Worm (Caenorhabditis elegans): ENCODE results near the gene daf-4.

Gene daf-4

DNA sequence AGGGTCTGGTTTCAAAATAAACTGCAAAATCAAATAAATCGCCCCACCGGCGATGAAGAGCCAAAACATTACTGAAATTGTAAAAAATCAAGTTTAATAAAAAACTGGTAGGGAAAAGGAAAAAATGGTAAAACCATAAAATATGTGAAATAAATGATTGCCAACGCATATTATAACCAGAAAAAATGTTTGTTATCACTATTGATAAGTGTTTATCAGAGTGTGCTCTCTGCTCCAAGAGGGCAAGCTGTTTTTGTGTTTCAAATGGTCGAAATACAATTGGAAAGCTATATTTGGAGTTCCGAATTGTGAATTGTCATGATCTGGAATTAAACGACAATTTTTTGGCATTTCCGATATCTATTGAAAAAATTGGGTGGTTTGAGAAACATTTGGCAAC, 14.7 kb upstream of the daf-4 start, which contains the start of gene C05D2.8:
Gene C05D2.8, minus strand, starts transcription at position 71 of the 400 bp plus-strand sequence.
- TF ChIP-seq dao-5 (tag; optimal IDR thresholded peaks at IDR 0.05) (no peak), W03F9.2 (tag; optimal IDR thresholded peaks at IDR 0.05) (no peak), him-1 (tag; optimal IDR thresholded peaks at IDR 0.05) (no peak)

ce11 chrIII:5611604-5612324, 13.2 kb upstream of the daf-4 start, which contains the start of gene bas-1:
TSS of gene bas-1 (plus strand) at chrIII:5612274.
- TF ChIP-seq W03F9.2 (tag; optimal IDR thresholded peaks at IDR 0.05): no peak
- no peak for TF ChIP-seq dao-5 (tag; optimal IDR thresholded peaks at IDR 0.05)
- no peak for TF ChIP-seq him-1 (tag; optimal IDR thresholded peaks at IDR 0.05)

DNA sequence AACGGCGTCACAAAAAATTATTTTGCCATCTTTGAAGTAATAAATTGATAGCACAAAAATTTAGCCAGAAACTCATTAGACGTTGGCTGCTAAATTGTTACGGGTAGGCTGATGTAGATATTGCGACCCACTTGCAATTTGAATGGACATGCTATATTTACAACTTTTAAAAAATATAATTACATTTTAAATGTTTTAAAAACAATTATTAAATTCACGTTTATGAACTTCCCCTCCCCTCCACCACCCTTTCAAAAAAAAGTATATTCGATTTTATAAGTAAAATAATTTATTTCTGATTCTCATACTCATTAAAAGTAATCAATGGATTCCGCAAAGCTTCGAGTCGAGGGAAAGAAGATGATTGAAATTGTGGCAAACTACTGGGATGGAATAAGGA, 10.3 kb upstream of the daf-4 start, which contains the start of gene basl-1:
Gene basl-1, plus strand, starts transcription at position 301 of the 400 bp plus-strand sequence.
- TF ChIP-seq W03F9.2 (tag; optimal IDR thresholded peaks at IDR 0.05): no peak
- TF ChIP-seq him-1 (tag; optimal IDR thresholded peaks at IDR 0.05): no peak
- TF ChIP-seq dao-5 (tag; optimal IDR thresholded peaks at IDR 0.05): no peak

DNA sequence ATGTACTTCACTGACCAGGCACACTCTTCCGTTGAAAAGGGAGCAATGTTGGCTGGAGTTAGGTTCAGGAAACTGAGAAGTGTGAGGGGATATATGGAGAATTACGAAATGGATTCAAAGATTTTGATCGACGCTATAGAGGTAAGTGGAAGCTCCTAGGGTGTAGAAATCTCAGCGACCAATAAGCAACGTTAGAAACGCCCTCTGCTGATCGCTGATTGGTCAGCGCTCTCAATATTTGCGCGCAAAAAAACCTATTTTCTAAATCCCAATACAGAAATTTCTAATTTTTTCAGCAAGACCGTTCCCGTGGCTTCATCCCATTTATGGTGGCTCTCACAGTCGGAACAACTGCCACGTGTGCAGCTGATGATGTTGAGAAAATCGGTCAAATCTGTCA, 9.3 kb upstream of the daf-4 start:
- TF ChIP-seq him-1 (tag; optimal IDR thresholded peaks at IDR 0.05) (no peak), dao-5 (tag; optimal IDR thresholded peaks at IDR 0.05) (no peak), W03F9.2 (tag; optimal IDR thresholded peaks at IDR 0.05) (no peak)

DNA sequence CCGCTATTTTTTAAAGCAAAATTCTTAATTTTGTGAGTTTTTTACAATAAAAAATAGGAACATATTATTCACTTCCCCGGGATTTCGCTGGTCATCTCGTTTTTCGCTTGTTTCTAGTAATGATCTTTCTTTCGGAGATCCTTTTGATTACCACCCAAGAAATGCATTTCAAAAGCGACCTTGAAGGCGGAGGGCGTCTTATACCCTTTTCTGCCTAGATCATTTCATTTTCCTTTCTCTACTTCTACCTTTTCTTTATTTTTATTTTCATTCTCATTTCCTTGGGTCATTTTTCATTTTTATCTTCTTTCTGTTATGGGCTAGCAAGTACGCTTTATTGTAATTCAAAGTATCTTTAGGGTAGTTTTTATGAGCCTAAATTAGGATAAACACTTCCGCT, 4.7 kb upstream of the daf-4 start:
- TF ChIP-seq him-1 (tag; optimal IDR thresholded peaks at IDR 0.05) (no peak), dao-5 (tag; optimal IDR thresholded peaks at IDR 0.05) (no peak), W03F9.2 (tag; optimal IDR thresholded peaks at IDR 0.05) (no peak)

- peak; percentile 57 for TF ChIP-seq him-1 (tag; optimal IDR thresholded peaks at IDR 0.05)
- TF ChIP-seq W03F9.2 (tag; optimal IDR thresholded peaks at IDR 0.05): peak; percentile 35
- no peak for TF ChIP-seq dao-5 (tag; optimal IDR thresholded peaks at IDR 0.05)
Measured at ce11 chrIII:5621236-5621635, 3.7 kb upstream of the daf-4 start.

DNA sequence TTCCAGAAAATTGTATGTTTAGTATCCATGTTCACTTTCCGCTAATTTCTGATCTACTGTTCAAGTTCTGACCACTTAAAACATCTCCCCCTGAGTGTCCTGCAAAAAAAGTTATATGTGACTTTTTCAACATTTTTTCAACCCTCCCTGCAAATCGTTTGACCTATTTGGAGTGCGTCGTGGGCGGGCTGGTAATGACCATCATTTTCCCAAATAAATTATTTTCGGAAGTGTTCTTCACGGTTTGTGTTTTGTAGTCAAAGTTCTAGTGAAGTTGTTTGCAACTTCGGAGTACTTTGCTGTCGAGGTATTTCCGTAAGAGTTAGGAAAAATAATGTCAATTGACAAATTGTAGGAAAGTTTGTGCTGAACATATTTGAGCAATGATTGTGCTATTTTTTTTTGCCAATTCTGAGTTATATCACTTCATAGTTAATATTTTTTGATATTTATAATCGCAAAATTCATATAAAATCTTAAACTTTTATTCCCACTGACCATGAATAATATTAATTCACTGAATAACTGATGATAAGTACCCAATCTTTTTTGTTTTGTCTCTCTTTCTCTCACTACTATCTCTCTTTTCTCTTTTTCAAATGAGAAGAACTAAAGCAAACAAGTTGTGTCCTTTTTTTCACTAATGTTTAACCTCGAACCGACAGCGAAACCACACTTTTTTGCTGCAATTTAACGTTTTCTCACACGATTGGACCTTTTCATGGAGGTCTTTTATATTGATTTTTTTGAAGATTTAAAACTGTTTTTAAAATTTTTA, 2.5 kb upstream of the daf-4 start:
- TF ChIP-seq dao-5 (tag; optimal IDR thresholded peaks at IDR 0.05) (no peak), him-1 (tag; optimal IDR thresholded peaks at IDR 0.05) (no peak), W03F9.2 (tag; optimal IDR thresholded peaks at IDR 0.05) (no peak)

DNA sequence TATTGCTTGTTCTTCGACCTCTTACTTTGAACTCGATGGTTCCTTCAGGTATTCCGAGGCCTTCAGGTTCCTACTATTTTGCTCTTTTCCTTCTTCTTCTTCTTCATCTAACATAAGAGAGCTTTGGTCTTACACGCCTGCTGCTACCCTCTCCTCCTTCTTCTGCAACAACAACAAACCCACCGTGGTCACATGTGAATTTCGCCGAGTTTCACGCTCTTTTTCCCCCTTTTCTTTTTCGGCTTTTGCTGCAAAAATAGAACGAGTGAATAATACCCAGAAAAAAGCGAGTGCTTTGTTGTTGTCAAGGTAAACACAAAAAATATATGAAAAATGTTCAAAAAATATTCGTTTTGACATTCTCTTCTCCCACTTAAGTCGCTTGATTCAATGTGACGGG, 1.5 kb upstream of the daf-4 start:
- TF ChIP-seq W03F9.2 (tag; optimal IDR thresholded peaks at IDR 0.05) (no peak), dao-5 (tag; optimal IDR thresholded peaks at IDR 0.05) (no peak), him-1 (tag; optimal IDR thresholded peaks at IDR 0.05) (no peak)

ce11 chrIII:5629225-5629624, 4.3 kb downstream of the daf-4 start:
- TF ChIP-seq dao-5 (tag; optimal IDR thresholded peaks at IDR 0.05) (no peak), him-1 (tag; optimal IDR thresholded peaks at IDR 0.05) (no peak), W03F9.2 (tag; optimal IDR thresholded peaks at IDR 0.05) (no peak)

DNA sequence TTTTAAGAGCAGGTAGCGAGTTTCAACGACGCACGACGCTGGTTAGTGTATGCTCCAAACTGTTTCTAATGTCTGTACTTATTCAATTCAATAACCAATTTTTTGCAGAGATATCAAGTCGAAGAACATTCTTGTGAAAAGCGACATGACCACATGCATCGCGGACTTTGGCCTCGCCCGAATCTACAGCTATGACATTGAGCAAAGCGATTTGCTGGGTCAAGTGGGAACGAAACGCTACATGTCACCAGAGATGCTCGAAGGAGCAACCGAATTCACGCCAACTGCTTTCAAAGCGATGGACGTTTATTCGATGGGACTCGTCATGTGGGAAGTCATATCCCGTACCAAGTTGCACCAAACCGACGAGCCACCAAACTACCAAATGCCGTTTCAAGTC, 5.4 kb downstream of the daf-4 start:
- TF ChIP-seq W03F9.2 (tag; optimal IDR thresholded peaks at IDR 0.05) (no peak), him-1 (tag; optimal IDR thresholded peaks at IDR 0.05) (no peak), dao-5 (tag; optimal IDR thresholded peaks at IDR 0.05) (no peak)

DNA sequence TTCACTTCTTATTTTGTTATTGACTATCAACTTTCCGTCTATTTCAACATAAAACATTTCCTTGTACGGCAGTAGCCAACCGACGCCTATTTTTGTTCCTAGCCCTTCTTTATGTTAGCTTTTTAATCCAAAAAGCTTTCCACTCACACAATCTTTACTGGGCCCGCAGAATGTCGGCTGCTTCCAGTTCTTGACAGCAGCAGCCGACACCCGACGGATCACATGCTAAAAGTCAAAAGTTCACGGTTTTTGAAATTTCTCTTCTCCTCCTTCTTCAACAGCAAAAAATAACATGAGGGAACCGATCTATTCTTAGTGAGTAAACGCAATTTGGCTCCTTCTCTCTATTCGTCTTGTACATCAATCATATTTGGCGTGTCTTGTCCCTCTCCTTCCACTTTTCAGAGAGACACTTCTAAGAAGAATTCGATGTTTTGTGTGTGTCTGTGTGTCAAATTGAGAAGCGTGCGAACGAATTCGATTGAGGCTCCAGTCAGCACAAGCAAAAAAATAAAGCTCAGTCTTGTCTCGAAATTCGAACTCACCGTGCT, 7.6 kb downstream of the daf-4 start:
- TF ChIP-seq him-1 (tag; optimal IDR thresholded peaks at IDR 0.05) (no peak), dao-5 (tag; optimal IDR thresholded peaks at IDR 0.05) (no peak), W03F9.2 (tag; optimal IDR thresholded peaks at IDR 0.05) (no peak)

DNA sequence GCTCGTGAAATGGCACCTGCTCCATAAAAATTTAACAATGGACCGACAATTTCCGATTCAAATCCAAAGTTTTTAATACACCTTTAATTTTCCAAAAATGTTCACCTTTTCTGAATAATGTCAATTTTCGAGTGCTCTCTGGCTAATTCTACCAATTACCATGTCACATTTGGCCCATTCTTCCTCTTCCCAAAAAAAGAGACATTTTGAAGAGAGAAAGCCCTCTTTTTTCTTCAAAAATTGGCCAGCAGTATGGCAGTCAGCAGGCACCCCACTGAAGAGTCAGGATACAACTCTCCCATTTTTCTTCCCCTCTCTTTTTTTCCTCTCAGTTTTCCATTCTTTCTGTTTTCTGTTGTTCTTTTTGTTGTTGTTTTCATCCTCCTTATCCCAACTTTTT, 9.6 kb downstream of the daf-4 start:
- no peak for TF ChIP-seq W03F9.2 (tag; optimal IDR thresholded peaks at IDR 0.05)
- no peak for TF ChIP-seq dao-5 (tag; optimal IDR thresholded peaks at IDR 0.05)
- TF ChIP-seq him-1 (tag; optimal IDR thresholded peaks at IDR 0.05): no peak

DNA sequence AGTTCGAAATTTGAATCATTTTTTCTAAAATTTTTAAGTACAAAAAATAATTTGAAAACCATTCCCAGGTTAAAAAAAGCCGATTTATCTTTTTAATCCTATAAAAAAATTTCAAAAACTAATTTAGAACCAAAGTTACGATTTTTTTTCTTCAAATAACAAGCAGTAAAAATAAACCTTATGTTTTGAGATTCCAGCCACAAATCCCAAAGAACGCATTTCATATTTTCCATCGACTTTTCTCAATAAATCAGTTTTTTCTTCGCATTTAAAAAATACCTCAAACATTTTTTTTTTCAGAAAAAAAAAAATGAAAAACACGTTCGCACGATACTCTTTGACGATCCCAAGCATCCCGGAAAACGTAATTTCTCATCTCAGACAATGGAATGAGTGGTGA, 10.2 kb downstream of the daf-4 start, which contains the start of gene ckk-1:
Gene ckk-1, plus strand, starts transcription at position 301 of the 400 bp plus-strand sequence.
- TF ChIP-seq W03F9.2 (tag; optimal IDR thresholded peaks at IDR 0.05) (no peak), dao-5 (tag; optimal IDR thresholded peaks at IDR 0.05) (no peak), him-1 (tag; optimal IDR thresholded peaks at IDR 0.05) (no peak)

DNA sequence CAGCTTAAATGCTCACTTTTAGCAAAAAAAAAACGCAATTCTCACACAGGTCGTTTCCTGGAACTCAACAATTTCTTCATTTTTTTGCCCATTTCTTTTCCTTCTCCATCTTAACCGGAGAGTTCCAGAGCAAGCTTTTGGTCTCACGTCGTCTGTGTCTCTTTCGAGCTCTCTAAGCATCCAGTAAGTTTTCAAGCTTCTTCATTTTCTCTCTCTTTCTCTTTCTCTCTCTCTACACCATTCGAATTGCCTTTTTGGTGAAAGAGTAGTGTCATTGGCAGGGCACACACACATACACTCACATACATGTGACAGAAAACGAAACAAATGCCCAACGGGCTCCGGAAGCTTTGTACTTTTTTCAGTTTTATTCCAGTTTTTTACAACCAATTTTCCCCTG, 15.0 kb downstream of the daf-4 start:
- TF ChIP-seq W03F9.2 (tag; optimal IDR thresholded peaks at IDR 0.05): no peak
- TF ChIP-seq dao-5 (tag; optimal IDR thresholded peaks at IDR 0.05): no peak
